Fruit fly (Drosophila melanogaster): ENCODE measurements around the gene Hel89B.

The Hel89B gene

dm6 chr3R:15925939-15926338 is 47.2 kb upstream of the Hel89B start (continued):
- TF ChIP-seq CG9932 (GFP tag; IDR thresholded peaks at IDR 0.05) (no peak), tap (tag; optimal IDR thresholded peaks at IDR 0.05) (no peak), Nf-YC (tag; optimal IDR thresholded peaks at IDR 0.05) (no peak), CG1529 (GFP tag; optimal IDR thresholded peaks at IDR 0.05) (no peak), CG15601 (tag; optimal IDR thresholded peaks at IDR 0.05) (peak; percentile 3), CG8290 (GFP tag; optimal IDR thresholded peaks at IDR 0.05) (no peak), CG8290 (tag; optimal IDR thresholded peaks at IDR 0.05) (peak in 1 of 2 experiments; percentile 47), CG12236 (GFP tag; optimal IDR thresholded peaks at IDR 0.05) (no peak), CG4404 (GFP tag; IDR thresholded peaks at IDR 0.05) (no peak), BEAF-32 (GFP tag; optimal IDR thresholded peaks at IDR 0.05) (no peak), grau (tag; optimal IDR thresholded peaks at IDR 0.05) (no peak), insv (GFP tag; optimal IDR thresholded peaks at IDR 0.05) (no peak), ash1 (GFP tag; optimal IDR thresholded peaks at IDR 0.05) (no peak), oc (tag; optimal IDR thresholded peaks at IDR 0.05) (no peak), CG17612 (GFP tag; IDR thresholded peaks at IDR 0.05) (no peak), chif (GFP tag; optimal IDR thresholded peaks at IDR 0.05) (no peak), HHEX (GFP tag; optimal IDR thresholded peaks at IDR 0.05) (no peak), Atf6 (GFP tag; IDR thresholded peaks at IDR 0.05) (no peak), unpg (GFP tag; optimal IDR thresholded peaks at IDR 0.05) (peak; percentile 6), abd-A (tag; optimal IDR thresholded peaks at IDR 0.05) (no peak), Aef1 (GFP tag; IDR thresholded peaks at IDR 0.05) (no peak), CG30020 (tag; optimal IDR thresholded peaks at IDR 0.05) (no peak), CG17385 (GFP tag; optimal IDR thresholded peaks at IDR 0.05) (no peak), CG14860 (GFP tag; IDR thresholded peaks at IDR 0.05; ENCODE audit: partially characterized antibody) (no peak), CG12299 (tag; optimal IDR thresholded peaks at IDR 0.05) (no peak), CG14441 (GFP tag; IDR thresholded peaks at IDR 0.05) (no peak), trem (tag; optimal IDR thresholded peaks at IDR 0.05) (no peak), vfl (GFP tag; optimal IDR thresholded peaks at IDR 0.05) (no peak), slou (GFP tag; optimal IDR thresholded peaks at IDR 0.05) (no peak), sim (GFP tag; IDR thresholded peaks at IDR 0.05) (no peak), Spps (tag; optimal IDR thresholded peaks at IDR 0.05) (no peak), CG17359 (tag; optimal IDR thresholded peaks at IDR 0.05) (peak; percentile 36), CG4707 (GFP tag; optimal IDR thresholded peaks at IDR 0.05) (peak; percentile 13), PHDP (tag; optimal IDR thresholded peaks at IDR 0.05) (peak; percentile 23), CG32767 (GFP tag; IDR thresholded peaks at IDR 0.05) (no peak), CG4854 (GFP tag; optimal IDR thresholded peaks at IDR 0.05) (no peak), Eip74EF (GFP tag; optimal IDR thresholded peaks at IDR 0.05) (no peak), ERR (GFP tag; optimal IDR thresholded peaks at IDR 0.05) (no peak), ci (GFP tag; IDR thresholded peaks at IDR 0.05) (0 out of 3 replicates have a peak, but pooled peaks have one; percentile 56), CG11456 (GFP tag; IDR thresholded peaks at IDR 0.05) (no peak), Bgb (GFP tag; IDR thresholded peaks at IDR 0.05; ENCODE audit: partially characterized antibody) (no peak), fd3F (GFP tag; optimal IDR thresholded peaks at IDR 0.05) (peak; percentile 19), CG11504 (tag; optimal IDR thresholded peaks at IDR 0.05) (no peak), E2f1 (GFP tag; IDR thresholded peaks at IDR 0.05) (no peak), peb (GFP tag; IDR thresholded peaks at IDR 0.05) (no peak), Hsf (GFP tag; optimal IDR thresholded peaks at IDR 0.05) (no peak), Fer3 (tag; optimal IDR thresholded peaks at IDR 0.05) (no peak), CG10462 (GFP tag; optimal IDR thresholded peaks at IDR 0.05) (no peak), HLH3B (GFP tag; IDR thresholded peaks at IDR 0.05) (0 out of 2 replicates have a peak, but pooled peaks have one; percentile 13), CG6813 (GFP tag; optimal IDR thresholded peaks at IDR 0.05) (peak; percentile 13), Hr78 (GFP tag; optimal IDR thresholded peaks at IDR 0.05) (no peak)
